Worm (Caenorhabditis elegans) whole organism, L2 larva: ENCODE results near the gene npr-2.

Experiments
- F13H6.1 ChIP-seq: sonication (generic microtip); optimal IDR thresholded peaks from 2 replicates; lab custom pipeline; 2016; ENCODE audit warnings: missing genetic modification characterization, missing compliant biosample characterization
- aly-2 ChIP-seq: fragments of 150-350 bp; optimal IDR thresholded peaks from 2 replicates; lab custom pipeline; 2014; ENCODE audit warnings: missing biosample characterization, missing genetic modification characterization
- elt-3 ChIP-seq: sonication (generic microtip); optimal IDR thresholded peaks from 2 replicates; lab custom pipeline; 2017; ENCODE audit warnings: missing biosample characterization, missing genetic modification characterization
- lin-39 ChIP-seq: fragments of 150-350 bp; optimal IDR thresholded peaks from 2 replicates; lab custom pipeline; 2014; ENCODE audit warnings: missing biosample characterization, missing genetic modification reagents, missing genetic modification characterization
- snpc-4 ChIP-seq: fragments of 150-350 bp; optimal IDR thresholded peaks from 2 replicates; lab custom pipeline; 2014; ENCODE audit warnings: missing biosample characterization, missing genetic modification characterization
- unc-55 ChIP-seq: fragments of 150-350 bp; sonication (generic microtip); optimal IDR thresholded peaks from 3 replicates; lab custom pipeline; 2014; ENCODE audit warnings: missing biosample characterization, missing genetic modification reagents, missing genetic modification characterization
- zag-1 ChIP-seq: fragments of 150-350 bp; optimal IDR thresholded peaks from 2 replicates; lab custom pipeline; 2014; ENCODE audit warnings: missing biosample characterization, missing genetic modification characterization

- no peak for TF ChIP-seq snpc-4 (tag; lab: Kevin White, UChicago)
- no peak for TF ChIP-seq unc-55 (GFP tag; lab: Kevin White, UChicago)
- TF ChIP-seq lin-39: no peak
- no peak for TF ChIP-seq zag-1
- TF ChIP-seq aly-2 (tag; lab: Kevin White, UChicago): no peak
- TF ChIP-seq F13H6.1 (tag; lab: Kevin White, UChicago): peak; percentile 42
- TF ChIP-seq elt-3 (tag; lab: Kevin White, UChicago): no peak
These were observed 54.1 kb downstream of the npr-2 start, which contains the start of gene elo-1 for ce11 chrIV:9525682-9526416.
